Fruit fly (Drosophila melanogaster) whole organism, prepupa: ENCODE data around the gene CG34125.

Experiments used
- CG11294 ChIP-seq: fragments of 200-800 bp; sonication (Bioruptor generic); IDR thresholded peaks from 2 replicates; pipeline ENCODE4 v1.3.6; 2022; ENCODE audit warnings: missing biosample characterization, missing genetic modification characterization
- CG16779 ChIP-seq: fragments of 200-800 bp; sonication (Bioruptor generic); optimal IDR thresholded peaks from 3 replicates; lab custom pipeline; 2017; ENCODE audit warnings: missing biosample characterization, mild to moderate bottlenecking, missing genetic modification characterization
- CG32006 ChIP-seq: fragments of 200-800 bp; sonication (Bioruptor generic); optimal IDR thresholded peaks from 3 replicates; lab custom pipeline; 2017; ENCODE audit warnings: missing biosample characterization, mild to moderate bottlenecking, missing genetic modification characterization
- CG8319 ChIP-seq: fragments of 200-800 bp; sonication (Bioruptor generic); optimal IDR thresholded peaks from 3 replicates; lab custom pipeline; 2016; ENCODE audit warnings: missing biosample characterization, missing genetic modification characterization
- Eip78C ChIP-seq: fragments of 200-800 bp; sonication (Bioruptor generic); peaks from one replicate; lab custom pipeline; 2016; ENCODE audit warnings: missing biosample characterization, missing genetic modification characterization
- Ets96B ChIP-seq: fragments of 200-800 bp; optimal IDR thresholded peaks from 2 replicates; lab custom pipeline; 2019; ENCODE audit warnings: missing biosample characterization, mild to moderate bottlenecking, missing genetic modification characterization, moderate library complexity
- Hr38 ChIP-seq: sonication (Bioruptor generic); optimal IDR thresholded peaks from 2 replicates; lab custom pipeline; 2016; ENCODE audit warnings: missing biosample characterization, missing genetic modification characterization
- OdsH ChIP-seq: fragments of 200-800 bp; sonication (Bioruptor generic); optimal IDR thresholded peaks from 3 replicates; lab custom pipeline; 2016; ENCODE audit warnings: missing biosample characterization, missing genetic modification characterization
- Sox14 ChIP-seq: fragments of 200-800 bp; sonication (Bioruptor generic); optimal IDR thresholded peaks from 3 replicates; lab custom pipeline; 2016; ENCODE audit warnings: missing biosample characterization, missing genetic modification characterization
- Sox15 ChIP-seq: fragments of 200-800 bp; sonication (Bioruptor generic); optimal IDR thresholded peaks from 3 replicates; lab custom pipeline; 2016; ENCODE audit warnings: missing biosample characterization, missing genetic modification characterization
- cyc ChIP-seq: fragments of 200-800 bp; sonication (Bioruptor generic); optimal IDR thresholded peaks from 3 replicates; lab custom pipeline; 2016; ENCODE audit warnings: missing biosample characterization, missing genetic modification characterization
- fd85E ChIP-seq: fragments of 200-800 bp; sonication (Bioruptor generic); optimal IDR thresholded peaks from 3 replicates; lab custom pipeline; 2016; ENCODE audit warnings: missing biosample characterization, missing genetic modification characterization
- salr ChIP-seq, 2 experiments: fragments of 200-800 bp; sonication (Bioruptor generic); optimal IDR thresholded peaks; 3 replicates each; lab custom pipeline; 2016 to 2018; ENCODE audit warnings: missing biosample characterization in 2 of 2, missing genetic modification characterization in 2 of 2, mild to moderate bottlenecking in 1 of 2
- topi ChIP-seq: fragments of 200-800 bp; sonication (Bioruptor generic); optimal IDR thresholded peaks from 3 replicates; lab custom pipeline; 2016; ENCODE audit warnings: missing biosample characterization, missing genetic modification characterization

CG34125 gene

dm6 chr2L:5010784-5011260 lies 45.3 kb downstream of the CG34125 start, which contains the start of the genes CG31917, Tfb5 and SelT (continued):
- TF ChIP-seq CG8319 (no peak), Eip78C (GFP tag; lab: Kevin White, UChicago) (no peak), Hr38 (GFP tag; lab: Kevin White, UChicago) (no peak), CG16779 (no peak), OdsH (GFP tag; lab: Kevin White, UChicago) (no peak), Sox14 (GFP tag; lab: Kevin White, UChicago) (peak; percentile 50), cyc (GFP tag; lab: Kevin White, UChicago) (peak; percentile 58), Ets96B (tag; lab: Kevin White, UChicago) (peak; percentile 52), fd85E (GFP tag; lab: Kevin White, UChicago) (no peak), CG11294 (GFP tag; lab: Robert Waterston, UW) (no peak), CG32006 (GFP tag; lab: Kevin White, UChicago) (no peak), topi (GFP tag; lab: Kevin White, UChicago) (peak; percentile 43), salr (GFP tag; optimal IDR thresholded peaks at IDR 0.05; lab: Kevin White, UChicago) (no peak), Sox15 (peak; percentile 31)
